Worm (Caenorhabditis elegans): Measurements from ENCODE around the gene Y55B1BL.1.

Gene Y55B1BL.1

DNA sequence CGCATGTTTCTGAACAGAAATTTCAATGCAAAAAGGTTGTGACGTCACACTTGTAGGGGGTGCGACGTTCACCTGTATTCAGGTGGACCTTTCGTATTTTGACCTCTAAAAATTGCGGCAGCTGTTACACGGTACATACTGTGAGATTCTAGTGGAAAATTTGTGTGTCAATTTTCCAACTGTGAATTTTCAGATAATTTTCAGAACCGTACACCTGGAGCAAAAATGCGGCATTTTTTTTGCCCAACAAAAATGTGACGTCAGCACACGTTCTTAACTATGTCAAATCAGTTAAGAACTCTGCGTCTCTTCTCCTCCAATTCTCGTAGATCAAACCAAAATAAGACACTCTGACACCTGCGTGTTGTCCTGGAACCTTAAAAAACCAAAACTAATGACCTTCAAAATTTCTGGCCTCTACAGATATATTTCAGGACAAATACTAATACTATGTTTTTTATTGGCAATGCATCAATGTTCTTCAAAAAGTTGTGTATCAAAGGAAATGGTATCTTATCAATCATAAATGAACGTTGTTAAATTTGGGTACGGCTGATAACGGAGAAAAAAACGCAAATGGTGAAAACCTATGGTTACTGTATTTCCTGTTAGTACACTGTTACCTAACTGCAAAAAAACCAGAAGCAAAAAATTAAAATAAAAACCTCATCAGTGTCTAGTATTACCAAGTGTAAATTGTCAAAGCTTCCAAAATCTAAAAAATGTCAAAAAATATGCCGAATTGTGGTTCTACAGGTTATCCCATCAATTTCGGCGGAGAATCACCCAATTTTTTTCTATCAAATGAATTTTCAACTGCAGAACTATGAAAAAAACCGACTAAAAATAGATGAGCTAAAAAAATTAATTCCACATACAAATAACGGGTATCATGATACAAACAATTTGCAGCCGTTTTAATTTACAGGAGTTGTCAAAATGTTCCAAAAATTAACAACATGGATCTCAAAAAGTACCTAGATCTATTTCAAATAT lies 45.0 kb upstream of the Y55B1BL.1 start:
- TF ChIP-seq lsy-2 (tag; optimal IDR thresholded peaks at IDR 0.05) (no peak), ztf-11 (tag; optimal IDR thresholded peaks at IDR 0.05) (no peak), zip-8 (tag; optimal IDR thresholded peaks at IDR 0.05) (peak; percentile 38)

DNA sequence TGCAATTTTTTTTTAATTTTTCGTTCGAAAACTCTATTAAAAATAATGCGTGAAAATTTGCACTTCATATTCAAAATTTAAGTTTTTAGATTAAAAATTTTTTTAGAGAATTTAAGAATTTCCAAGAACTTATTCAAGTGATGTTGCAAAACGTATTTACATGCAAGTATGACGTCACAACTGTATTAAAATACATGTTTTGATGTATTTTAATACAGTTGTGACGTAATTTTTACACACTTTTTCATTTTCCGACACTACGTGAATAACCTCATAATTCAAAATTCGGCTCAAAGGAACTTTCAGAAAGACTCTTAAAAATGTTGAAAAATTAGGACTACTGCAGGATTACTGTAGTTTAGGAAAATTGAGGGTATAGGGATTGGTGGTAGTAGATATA lies 44.1 kb upstream of the Y55B1BL.1 start:
- TF ChIP-seq cnd-1 (tag; optimal IDR thresholded peaks at IDR 0.05): no peak
- peak; percentile 99 for TF ChIP-seq zip-8 (tag; optimal IDR thresholded peaks at IDR 0.05)
- no peak for TF ChIP-seq lin-13 (tag; optimal IDR thresholded peaks at IDR 0.05)

DNA sequence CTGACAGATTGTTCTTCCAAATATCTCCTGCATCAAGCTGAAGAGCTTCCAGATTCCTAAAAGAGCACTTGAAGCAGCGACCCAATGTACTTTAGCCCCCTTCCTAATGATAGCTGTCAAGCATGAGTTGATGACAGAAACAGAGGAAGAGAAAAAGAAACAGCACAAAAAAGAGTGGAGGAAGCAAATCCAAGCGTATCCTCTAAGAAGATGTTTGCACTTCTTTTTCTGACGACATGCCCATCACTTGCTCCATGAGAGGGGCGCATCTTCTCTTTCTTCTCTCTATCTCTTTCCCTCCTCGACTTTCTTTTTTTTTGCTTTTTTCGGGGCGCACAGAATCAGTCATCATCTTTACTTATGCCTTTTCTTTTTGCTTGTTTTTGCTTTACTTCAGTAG lies 41.9 kb upstream of the Y55B1BL.1 start:
- peak; percentile 3 for TF ChIP-seq ces-1 (GFP tag; optimal IDR thresholded peaks at IDR 0.05)
- no peak for TF ChIP-seq cnd-1 (tag; optimal IDR thresholded peaks at IDR 0.05)

DNA sequence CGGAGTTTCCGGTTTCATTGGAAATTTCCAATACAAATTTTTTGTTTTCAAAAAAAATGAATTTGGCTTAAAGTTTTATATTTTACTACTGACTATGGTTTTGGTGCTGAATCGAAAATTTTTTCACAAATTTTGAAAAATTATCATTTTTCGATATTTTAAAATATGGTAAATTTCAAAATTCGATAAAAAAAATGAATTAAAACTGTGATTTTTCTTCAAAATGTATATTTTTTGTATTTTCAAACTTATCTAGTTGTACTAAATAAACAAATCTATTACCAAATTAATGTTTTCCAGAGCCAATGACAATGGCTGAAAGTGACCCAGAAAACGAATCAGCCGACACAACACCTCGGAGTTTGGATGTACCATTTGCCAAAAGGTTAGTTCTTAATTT lies 36.5 kb upstream of the Y55B1BL.1 start, which contains the start of gene pll-1:
TSS of gene pll-1 (plus strand) at position 301 of the 400 bp plus-strand sequence.
- TF ChIP-seq lin-32 (GFP tag; optimal IDR thresholded peaks at IDR 0.05): no peak
- TF ChIP-seq blmp-1 (tag; optimal IDR thresholded peaks at IDR 0.05): no peak
- no peak for TF ChIP-seq nhr-12 (tag; optimal IDR thresholded peaks at IDR 0.05)
- no peak for TF ChIP-seq drap-1 (GFP tag; optimal IDR thresholded peaks at IDR 0.05)
- no peak for TF ChIP-seq M03D4.4 (tag; optimal IDR thresholded peaks at IDR 0.05)
- no peak for TF ChIP-seq elt-1 (tag; optimal IDR thresholded peaks at IDR 0.05; ENCODE audit: borderline replicate concordance, insufficient read depth)
- TF ChIP-seq unc-39 (tag; optimal IDR thresholded peaks at IDR 0.05): no peak
- no peak for TF ChIP-seq pha-4 (tag; optimal IDR thresholded peaks at IDR 0.05)
- TF ChIP-seq tbx-8 (GFP tag; optimal IDR thresholded peaks at IDR 0.05): no peak
- TF ChIP-seq mls-2 (tag; optimal IDR thresholded peaks at IDR 0.05): no peak
- TF ChIP-seq unc-62 (GFP tag; optimal IDR thresholded peaks at IDR 0.05): no peak
- no peak for TF ChIP-seq cnd-1 (tag; optimal IDR thresholded peaks at IDR 0.05)
- no peak for TF ChIP-seq mab-5 (tag; optimal IDR thresholded peaks at IDR 0.05)
- no peak for TF ChIP-seq unc-120 (tag; optimal IDR thresholded peaks at IDR 0.05; ENCODE audit: poor library complexity, severe bottlenecking)
- no peak for TF ChIP-seq elt-3 (tag; optimal IDR thresholded peaks at IDR 0.05)
- TF ChIP-seq nhr-28 (tag; optimal IDR thresholded peaks at IDR 0.05): no peak
- no peak for TF ChIP-seq ztf-11 (tag; optimal IDR thresholded peaks at IDR 0.05)
- TF ChIP-seq ceh-43 (GFP tag; optimal IDR thresholded peaks at IDR 0.05): no peak
- TF ChIP-seq nhr-76 (tag; optimal IDR thresholded peaks at IDR 0.05): no peak
- TF ChIP-seq lsy-2 (tag; optimal IDR thresholded peaks at IDR 0.05): no peak

DNA sequence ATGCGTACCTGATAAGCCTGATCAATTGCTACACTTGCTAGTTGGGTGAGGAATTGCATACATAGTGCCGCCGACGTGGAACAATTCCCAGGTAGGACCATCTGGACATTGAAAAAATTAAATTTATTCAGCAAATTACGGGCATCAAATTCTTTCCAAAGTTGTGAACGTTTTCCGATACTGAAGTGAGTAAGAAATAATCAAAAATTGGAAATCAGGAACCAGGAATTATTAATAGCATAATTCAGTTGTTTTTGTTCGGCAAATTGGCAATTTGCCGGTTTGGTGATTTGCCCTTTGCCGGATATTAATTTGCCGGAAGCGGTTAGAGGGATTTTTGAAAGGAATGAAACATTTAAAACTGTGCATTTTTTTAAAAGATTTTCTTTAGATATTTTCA lies 21.0 kb upstream of the Y55B1BL.1 start, which contains the start of gene gsto-3:
TSS of gene gsto-3 (minus strand) at position 101 of the 400 bp plus-strand sequence.
- TF ChIP-seq sptf-1 (tag; optimal IDR thresholded peaks at IDR 0.05) (no peak), tbx-8 (GFP tag; optimal IDR thresholded peaks at IDR 0.05) (no peak), zip-8 (tag; optimal IDR thresholded peaks at IDR 0.05) (no peak), unc-62 (GFP tag; optimal IDR thresholded peaks at IDR 0.05) (no peak), ceh-43 (GFP tag; optimal IDR thresholded peaks at IDR 0.05) (no peak)

DNA sequence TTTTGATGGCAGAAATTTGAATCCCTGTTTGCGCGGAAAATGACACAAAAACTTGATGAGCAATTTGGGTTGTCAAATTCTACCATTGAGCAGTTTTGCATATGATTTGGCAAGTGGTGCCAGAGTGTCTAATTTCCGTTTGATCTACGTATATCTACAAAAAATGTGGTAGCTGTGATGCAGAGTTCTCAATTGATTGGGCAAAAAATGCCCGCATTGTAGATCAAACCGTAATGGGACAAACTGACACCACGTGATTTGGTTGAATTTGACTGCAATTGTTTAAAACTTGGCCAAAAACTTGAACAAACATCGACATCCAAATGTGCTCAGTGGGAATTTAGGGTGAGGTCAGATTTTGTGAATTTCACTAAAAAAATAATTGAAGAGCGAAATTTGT lies 19.7 kb upstream of the Y55B1BL.1 start, which contains the start of gene K10F12.7:
TSS of gene K10F12.7 (minus strand) at position 101 of the 400 bp plus-strand sequence.
- TF ChIP-seq mab-5 (tag; optimal IDR thresholded peaks at IDR 0.05) (no peak), snpc-4 (tag; optimal IDR thresholded peaks at IDR 0.05) (no peak), ztf-11 (tag; optimal IDR thresholded peaks at IDR 0.05) (no peak), ceh-43 (GFP tag; optimal IDR thresholded peaks at IDR 0.05) (no peak), mls-2 (tag; optimal IDR thresholded peaks at IDR 0.05) (no peak), nhr-237 (tag; optimal IDR thresholded peaks at IDR 0.05) (no peak), tbx-8 (GFP tag; optimal IDR thresholded peaks at IDR 0.05) (no peak), unc-62 (GFP tag; optimal IDR thresholded peaks at IDR 0.05) (no peak), flh-1 (GFP tag; optimal IDR thresholded peaks at IDR 0.05) (no peak), lin-13 (tag; optimal IDR thresholded peaks at IDR 0.05) (no peak), nhr-76 (tag; optimal IDR thresholded peaks at IDR 0.05) (no peak), ham-2 (GFP tag; optimal IDR thresholded peaks at IDR 0.05) (no peak), blmp-1 (tag; optimal IDR thresholded peaks at IDR 0.05) (no peak), nhr-28 (tag; optimal IDR thresholded peaks at IDR 0.05) (no peak)
